Fruit fly (Drosophila melanogaster) whole organism, pupa: Measurements from ENCODE around the gene Rtnl1.
A peak's percentile ranks its signal among the peaks of the same experiment; 100 is the strongest.

Experiments
- CG17806 ChIP-seq: fragments of 200-800 bp; sonication (Bioruptor generic); optimal IDR thresholded peaks from 2 replicates; lab custom pipeline; 2018; ENCODE audit warnings: missing biosample characterization, mild to moderate bottlenecking, missing genetic modification characterization, moderate library complexity
- CG8159 ChIP-seq: fragments of 200-800 bp; sonication (Bioruptor generic); optimal IDR thresholded peaks from 3 replicates; lab custom pipeline; 2018; ENCODE audit warnings: missing biosample characterization, mild to moderate bottlenecking, missing genetic modification characterization, moderate library complexity
- CG8301 ChIP-seq: fragments of 200-800 bp; sonication (Bioruptor generic); optimal IDR thresholded peaks from 2 replicates; lab custom pipeline; 2018; ENCODE audit warnings: missing biosample characterization, mild to moderate bottlenecking, missing genetic modification characterization
- CG9948 ChIP-seq: fragments of 200-800 bp; sonication (Bioruptor generic); optimal IDR thresholded peaks from 2 replicates; lab custom pipeline; 2018; ENCODE audit warnings: missing biosample characterization, mild to moderate bottlenecking, missing genetic modification characterization, moderate library complexity
- Ets98B ChIP-seq: fragments of 200-800 bp; sonication (Bioruptor generic); IDR thresholded peaks from 2 replicates; pipeline ENCODE4 v1.3.6; 2022; ENCODE audit warnings: missing biosample characterization, missing genetic modification characterization
- Pif1B ChIP-seq: fragments of 200-800 bp; sonication (Bioruptor generic); optimal IDR thresholded peaks from 3 replicates; lab custom pipeline; 2016; ENCODE audit warnings: missing biosample characterization, missing genetic modification characterization
- fd96Ca ChIP-seq: fragments of 200-800 bp; sonication (Bioruptor generic); IDR thresholded peaks from 3 replicates; pipeline ENCODE4 v1.3.6; 2022; ENCODE audit warnings: missing biosample characterization, missing genetic modification characterization

DNA sequence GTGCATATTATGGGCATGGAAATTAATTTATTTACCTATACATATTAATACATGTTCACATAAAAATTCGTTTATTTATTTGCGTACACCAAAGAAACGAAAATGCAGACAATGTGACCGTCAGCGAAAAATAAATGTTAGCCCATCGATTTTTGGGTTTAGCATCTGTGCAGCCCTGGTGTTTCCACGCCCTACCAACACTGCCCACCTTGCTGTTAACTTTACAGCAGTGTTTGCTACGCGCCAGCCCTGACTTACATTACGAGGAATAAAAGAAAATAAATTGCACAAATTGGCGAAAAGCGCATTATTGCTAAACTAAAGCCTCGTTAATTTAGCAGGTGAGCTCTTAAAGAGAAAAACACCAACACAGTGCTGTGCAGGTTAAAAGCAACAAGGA lies 33.5 kb upstream of the Rtnl1 start, which contains the start of the genes CG33995, CG44000 and CG44001:
- TF ChIP-seq CG17806 (tag; lab: Kevin White, UChicago) (no peak), fd96Ca (GFP tag; lab: Robert Waterston, UW) (0 out of 3 replicates have a peak, but pooled peaks have one; percentile 43), CG8159 (tag; lab: Kevin White, UChicago) (peak; percentile 32), CG8301 (tag; lab: Kevin White, UChicago) (no peak), Pif1B (GFP tag; lab: Kevin White, UChicago) (peak; percentile 0), Ets98B (GFP tag; lab: Robert Waterston, UW) (peak; percentile 5), CG9948 (tag; lab: Kevin White, UChicago) (no peak)
